In the genomic region with DNA sequence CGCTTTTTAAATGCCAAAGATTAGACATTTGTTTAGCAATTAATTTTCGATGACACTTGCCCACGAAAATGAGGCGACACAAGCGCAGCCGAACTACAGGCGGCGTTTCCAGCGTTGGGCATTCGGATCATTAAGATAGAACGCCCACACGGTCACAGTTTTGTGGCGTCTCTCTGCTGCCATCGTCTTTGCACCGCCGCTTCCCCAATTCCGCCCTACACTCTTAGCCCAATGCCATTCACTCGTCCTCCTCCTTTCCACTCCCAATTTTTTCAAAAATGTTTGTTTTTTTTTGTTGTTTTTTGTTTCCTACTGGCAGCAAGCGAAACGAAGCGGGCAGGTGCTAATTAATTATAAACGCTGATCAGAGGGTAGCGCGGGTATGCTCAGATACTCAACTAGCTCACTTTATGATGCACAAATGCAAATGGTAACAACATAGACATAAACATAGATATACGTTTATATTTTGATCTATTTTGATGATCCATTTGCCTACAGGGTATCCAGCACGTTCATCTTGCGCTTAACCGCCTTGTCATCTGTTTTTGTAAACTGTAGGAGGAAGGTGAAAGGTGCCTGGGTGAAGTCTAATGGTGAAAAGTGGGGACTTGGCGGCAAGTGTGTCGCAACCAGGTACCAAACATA, we compare ENCODE assay signal across 1 fruit fly cellular context.
A peak's percentile ranks its signal among the peaks of the same experiment; 100 is the strongest.
TF ChIP-seq lines count a peak whose summit lies in the region.

No protein-coding gene starts in this region.

TF ChIP-seq in whole organism, embryonic, 481 proteins besides CTCF, POLR2A, EP300 and RAD21 (continued from another document):
- TF ChIP-seq CG11247 (GFP tag; IDR thresholded peaks at IDR 0.05; lab: Robert Waterston, UW), result peak; percentile 78
- TF ChIP-seq cad (GFP tag; optimal IDR thresholded peaks at IDR 0.05; lab: Kevin White, UChicago), result no peak
- TF ChIP-seq yki (optimal IDR thresholded peaks at IDR 0.05; lab: Kevin White, UChicago), result no peak
- TF ChIP-seq CG10274 (GFP tag; optimal IDR thresholded peaks at IDR 0.05; lab: Kevin White, UChicago), result peak; percentile 59
- peak; percentile 68 for TF ChIP-seq grau (tag; optimal IDR thresholded peaks at IDR 0.05; lab: Kevin White, UChicago)
- TF ChIP-seq cas (GFP tag; IDR thresholded peaks at IDR 0.05; lab: Robert Waterston, UW), result peak; percentile 36; the same call in 1 of the 2 replicates
- TF ChIP-seq Atf6 (GFP tag; IDR thresholded peaks at IDR 0.05; lab: Robert Waterston, UW), result peak; percentile 76
- 0 out of 3 replicates have a peak, but pooled peaks have one; percentile 21 for TF ChIP-seq C15 (GFP tag; IDR thresholded peaks at IDR 0.05; lab: Robert Waterston, UW)
- TF ChIP-seq H2.0 (GFP tag; IDR thresholded peaks at IDR 0.05; lab: Robert Waterston, UW), result peak; percentile 79
- peak; percentile 84 for TF ChIP-seq sob (GFP tag; IDR thresholded peaks at IDR 0.05; lab: Robert Waterston, UW)
- TF ChIP-seq gcm (GFP tag; optimal IDR thresholded peaks at IDR 0.05; lab: Kevin White, UChicago), result peak; percentile 9
- TF ChIP-seq ken (GFP tag; IDR thresholded peaks at IDR 0.05; lab: Robert Waterston, UW), result peak; percentile 73
- TF ChIP-seq z (GFP tag; IDR thresholded peaks at IDR 0.05; lab: Robert Waterston, UW), result no peak
- peak; percentile 53; the same call in 1 of the 2 replicates for TF ChIP-seq CG11085 (GFP tag; IDR thresholded peaks at IDR 0.05; lab: Robert Waterston, UW)
- peak; percentile 30 for TF ChIP-seq CG7987 (GFP tag; optimal IDR thresholded peaks at IDR 0.05; lab: Kevin White, UChicago)
- no peak for TF ChIP-seq Nf-YC (tag; optimal IDR thresholded peaks at IDR 0.05; lab: Kevin White, UChicago)
- TF ChIP-seq CG15479 (GFP tag; optimal IDR thresholded peaks at IDR 0.05; lab: Kevin White, UChicago), result no peak
- TF ChIP-seq E2f1 (GFP tag; IDR thresholded peaks at IDR 0.05; lab: Robert Waterston, UW), result peak; percentile 77
- TF ChIP-seq stwl (tag; optimal IDR thresholded peaks at IDR 0.05; lab: Kevin White, UChicago), result no peak
- TF ChIP-seq Sry-β (GFP tag; optimal IDR thresholded peaks at IDR 0.05; lab: Kevin White, UChicago), result no peak
- no peak for TF ChIP-seq CG18011 (GFP tag; optimal IDR thresholded peaks at IDR 0.05; lab: Kevin White, UChicago)
- TF ChIP-seq Xrp1 (GFP tag; IDR thresholded peaks at IDR 0.05; lab: Robert Waterston, UW), result peak; percentile 87
- no peak for TF ChIP-seq Lpt (GFP tag; optimal IDR thresholded peaks at IDR 0.05; lab: Kevin White, UChicago)
- peak; percentile 85 for TF ChIP-seq dysf (GFP tag; IDR thresholded peaks at IDR 0.05; lab: Robert Waterston, UW)
- no peak for TF ChIP-seq ac (GFP tag; optimal IDR thresholded peaks at IDR 0.05; lab: Kevin White, UChicago)
- TF ChIP-seq BtbVII (GFP tag; optimal IDR thresholded peaks at IDR 0.05; lab: Kevin White, UChicago), result no peak
- peak; percentile 71 for TF ChIP-seq ERR (GFP tag; optimal IDR thresholded peaks at IDR 0.05; lab: Kevin White, UChicago)
- TF ChIP-seq CG7839 (tag; optimal IDR thresholded peaks at IDR 0.05; lab: Kevin White, UChicago), result peak; percentile 84
- peak; percentile 62 for TF ChIP-seq CG12219 (GFP tag; optimal IDR thresholded peaks at IDR 0.05; lab: Kevin White, UChicago)
- TF ChIP-seq CG10979 (tag; optimal IDR thresholded peaks at IDR 0.05; lab: Kevin White, UChicago), result peak; percentile 79
- TF ChIP-seq Six4 (GFP tag; optimal IDR thresholded peaks at IDR 0.05; lab: Kevin White, UChicago), result peak; percentile 65
- TF ChIP-seq Ptx1 (GFP tag; IDR thresholded peaks at IDR 0.05; lab: Robert Waterston, UW), result peak; percentile 88
- TF ChIP-seq Jarid2 (GFP tag; optimal IDR thresholded peaks at IDR 0.05; lab: Kevin White, UChicago), result peak; percentile 18
- TF ChIP-seq p53 (GFP tag; optimal IDR thresholded peaks at IDR 0.05; lab: Kevin White, UChicago), result peak; percentile 23
- TF ChIP-seq CG7963 (GFP tag; IDR thresholded peaks at IDR 0.05; lab: Robert Waterston, UW; ENCODE audit: partially characterized antibody), result no peak
- peak; percentile 71 for TF ChIP-seq oc (tag; optimal IDR thresholded peaks at IDR 0.05; lab: Kevin White, UChicago)
- no peak for TF ChIP-seq ham (GFP tag; IDR thresholded peaks at IDR 0.05; lab: Robert Waterston, UW)
- TF ChIP-seq CG2889 (GFP tag; IDR thresholded peaks at IDR 0.05; lab: Robert Waterston, UW), result peak; percentile 56; the same call in 1 of the 3 replicates
- TF ChIP-seq gt (GFP tag; IDR thresholded peaks at IDR 0.05; lab: Robert Waterston, UW), result peak; percentile 59
- TF ChIP-seq prd (optimal IDR thresholded peaks at IDR 0.05; lab: Kevin White, UChicago), result no peak
- peak; percentile 90 for TF ChIP-seq prd (GFP tag; IDR thresholded peaks at IDR 0.05; lab: Robert Waterston, UW)
- no peak for TF ChIP-seq corto (GFP tag; optimal IDR thresholded peaks at IDR 0.05; lab: Kevin White, UChicago)
